Worm (Caenorhabditis elegans) whole organism, L4 larva: Measurements from ENCODE around the gene C46A5.6.

Experiments
- F26F4.8 ChIP-seq: fragments of 200-800 bp; sonication (Bioruptor generic); conservative IDR thresholded peaks from 2 replicates; pipeline ENCODE4 v1.3.6; 2022; ENCODE audit warnings: missing genetic modification characterization, missing compliant biosample characterization
- F49E8.2 ChIP-seq: sonication (generic microtip); optimal IDR thresholded peaks from 2 replicates; lab custom pipeline; 2016; ENCODE audit warnings: missing compliant biosample characterization, mild to moderate bottlenecking, missing genetic modification characterization, borderline replicate concordance
- Y48G9A.11 ChIP-seq: fragments of 200-800 bp; sonication (Bioruptor generic); IDR thresholded peaks from 2 replicates; pipeline ENCODE4 v1.3.6; 2022; ENCODE audit warnings: missing genetic modification reagents, missing genetic modification characterization, missing compliant biosample characterization
- ZK337.2 ChIP-seq: fragments of 200-800 bp; sonication (Bioruptor generic); IDR thresholded peaks from 2 replicates; pipeline ENCODE4 v1.3.6; 2022; ENCODE audit warnings: missing genetic modification reagents, missing genetic modification characterization, missing compliant biosample characterization
- aha-1 ChIP-seq: fragments of 150-350 bp; peaks from one replicate; lab custom pipeline; 2014; ENCODE audit warnings: missing biosample characterization, missing genetic modification characterization
- ama-1 ChIP-seq: fragments of 150-350 bp; optimal IDR thresholded peaks from 2 replicates; lab custom pipeline; 2014; ENCODE audit warnings: inconsistent platforms, mixed read lengths
- arid-1 ChIP-seq: fragments of 200-800 bp; sonication (Bioruptor generic); conservative IDR thresholded peaks from 2 replicates; pipeline ENCODE4 v1.3.6; 2022; ENCODE audit warnings: missing genetic modification reagents, missing genetic modification characterization, missing compliant biosample characterization
- attf-4 ChIP-seq: sonication (generic microtip); optimal IDR thresholded peaks from 3 replicates; lab custom pipeline; 2017; ENCODE audit warnings: missing biosample characterization, missing genetic modification characterization
- ceh-44 ChIP-seq: fragments of 200-800 bp; sonication (Bioruptor generic); IDR thresholded peaks from 2 replicates; pipeline ENCODE4 v1.3.6; 2022; ENCODE audit warnings: missing genetic modification reagents, missing genetic modification characterization, missing compliant biosample characterization
- ceh-82 ChIP-seq: sonication (generic microtip); optimal IDR thresholded peaks from 2 replicates; lab custom pipeline; 2017; ENCODE audit warnings: missing biosample characterization, missing genetic modification characterization
- ces-1 ChIP-seq: fragments of 150-350 bp; sonication (generic microtip); optimal IDR thresholded peaks from 4 replicates; lab custom pipeline; 2014; ENCODE audit warnings: missing biosample characterization, missing genetic modification reagents, missing genetic modification characterization
- ctbp-1 ChIP-seq: fragments of 200-800 bp; sonication (Bioruptor generic); IDR thresholded peaks from 2 replicates; pipeline ENCODE4 v1.3.6; 2022; ENCODE audit warnings: missing genetic modification reagents, missing genetic modification characterization, missing compliant biosample characterization
- daf-12 ChIP-seq: fragments of 150-350 bp; optimal IDR thresholded peaks from 2 replicates; lab custom pipeline; 2014; ENCODE audit warnings: missing biosample characterization, missing genetic modification reagents, missing genetic modification characterization
- dmd-9 ChIP-seq: fragments of 200-800 bp; sonication (Bioruptor generic); IDR thresholded peaks from 2 replicates; pipeline ENCODE4 v1.3.6; 2022; ENCODE audit warnings: missing genetic modification reagents, missing genetic modification characterization, missing compliant biosample characterization
- duxl-1 ChIP-seq: sonication (generic microtip); optimal IDR thresholded peaks from 2 replicates; lab custom pipeline; 2016; ENCODE audit warnings: mild to moderate bottlenecking, missing genetic modification characterization, moderate library complexity, missing compliant biosample characterization; ENCODE audit not compliant: poor library complexity
- dve-1 ChIP-seq: sonication (generic microtip); optimal IDR thresholded peaks from 2 replicates; lab custom pipeline; 2017; ENCODE audit warnings: antibody characterized with exemption, mild to moderate bottlenecking, missing genetic modification characterization, missing compliant biosample characterization; ENCODE audit not compliant: insufficient read depth
- fkh-10 ChIP-seq: fragments of 150-350 bp; optimal IDR thresholded peaks from 2 replicates; lab custom pipeline; 2014; ENCODE audit warnings: missing biosample characterization, missing genetic modification reagents, missing genetic modification characterization
- hlh-30 ChIP-seq: sonication (generic microtip); optimal IDR thresholded peaks from 2 replicates; lab custom pipeline; 2017; ENCODE audit warnings: antibody characterized with exemption, mild to moderate bottlenecking, missing genetic modification characterization, missing compliant biosample characterization; ENCODE audit not compliant: insufficient read depth
- lin-38 ChIP-seq: fragments of 200-800 bp; sonication (Bioruptor generic); IDR thresholded peaks from 2 replicates; pipeline ENCODE4 v1.3.6; 2022; ENCODE audit warnings: missing genetic modification reagents, missing genetic modification characterization, missing compliant biosample characterization
- lin-39 ChIP-seq: fragments of 150-350 bp; optimal IDR thresholded peaks from 2 replicates; lab custom pipeline; 2014; ENCODE audit warnings: missing biosample characterization, missing genetic modification reagents, missing genetic modification characterization
- madf-9 ChIP-seq: fragments of 200-800 bp; sonication (Bioruptor generic); conservative IDR thresholded peaks from 2 replicates; pipeline ENCODE4 v1.3.6; 2022; ENCODE audit warnings: missing genetic modification reagents, missing genetic modification characterization, missing compliant biosample characterization
- mep-1 ChIP-seq: fragments of 150-350 bp; sonication (generic microtip); optimal IDR thresholded peaks from 3 replicates; lab custom pipeline; 2014; ENCODE audit warnings: missing biosample characterization, missing genetic modification characterization
- mxl-3 ChIP-seq: fragments of 200-800 bp; sonication (Bioruptor generic); optimal IDR thresholded peaks from 2 replicates; lab custom pipeline; 2018; ENCODE audit warnings: mild to moderate bottlenecking, missing genetic modification characterization, missing compliant biosample characterization
- nhr-10 ChIP-seq: fragments of 150-350 bp; optimal IDR thresholded peaks from 2 replicates; lab custom pipeline; 2014; ENCODE audit warnings: missing biosample characterization, missing genetic modification characterization
- nhr-102 ChIP-seq: sonication (generic microtip); optimal IDR thresholded peaks from 2 replicates; lab custom pipeline; 2016; ENCODE audit warnings: mild to moderate bottlenecking, missing genetic modification characterization, moderate library complexity, missing compliant biosample characterization
- nhr-11 ChIP-seq: fragments of 150-350 bp; optimal IDR thresholded peaks from 2 replicates; lab custom pipeline; 2014; ENCODE audit warnings: missing biosample characterization, missing genetic modification characterization
- nhr-42 ChIP-seq: fragments of 200-800 bp; sonication (Bioruptor generic); IDR thresholded peaks from 2 replicates; pipeline ENCODE4 v1.3.6; 2022; ENCODE audit warnings: missing genetic modification characterization, missing compliant biosample characterization
- nhr-6 ChIP-seq: fragments of 150-350 bp; optimal IDR thresholded peaks from 2 replicates; lab custom pipeline; 2014; ENCODE audit warnings: missing biosample characterization, missing genetic modification characterization
- pqm-1 ChIP-seq: sonication (generic microtip); optimal IDR thresholded peaks from 2 replicates; lab custom pipeline; 2017; ENCODE audit warnings: missing biosample characterization, missing genetic modification characterization
- rbr-2 ChIP-seq: sonication (generic microtip); optimal IDR thresholded peaks from 2 replicates; lab custom pipeline; 2016; ENCODE audit warnings: missing genotype, missing genetic modification characterization, missing compliant biosample characterization
- set-16 ChIP-seq: fragments of 200-800 bp; sonication (Bioruptor generic); IDR thresholded peaks from 2 replicates; pipeline ENCODE4 v1.3.6; 2022; ENCODE audit warnings: missing genetic modification reagents, missing genetic modification characterization, missing compliant biosample characterization
- snpc-1.2 ChIP-seq: fragments of 200-800 bp; sonication (Bioruptor generic); IDR thresholded peaks from 2 replicates; pipeline ENCODE4 v1.3.6; 2022; ENCODE audit warnings: missing genetic modification reagents, missing genetic modification characterization, missing compliant biosample characterization
- tag-97 ChIP-seq: fragments of 200-800 bp; sonication (Bioruptor generic); IDR thresholded peaks from 2 replicates; pipeline ENCODE4 v1.3.6; 2022; ENCODE audit warnings: missing genetic modification characterization, missing compliant biosample characterization
- unc-62 ChIP-seq, 3 experiments: fragments of 150-350 bp in 1 of 3; sonication (generic microtip); optimal IDR thresholded peaks in 2 of 3; peaks in 1 of 3; 1 replicate in 1 of 3; 2 replicates in 2 of 3; lab custom pipeline; 2014 to 2017; ENCODE audit warnings: missing biosample characterization in 3 of 3, missing genetic modification characterization in 3 of 3, missing genetic modification reagents in 3 of 3, missing genotype in 1 of 3
- zfp-3 ChIP-seq: fragments of 200-800 bp; sonication (Bioruptor generic); conservative IDR thresholded peaks from 2 replicates; pipeline ENCODE4 v1.3.6; 2022; ENCODE audit warnings: missing genetic modification reagents, missing genetic modification characterization, missing compliant biosample characterization
- zip-2 ChIP-seq: fragments of 150-350 bp; optimal IDR thresholded peaks from 2 replicates; lab custom pipeline; 2014; ENCODE audit warnings: missing biosample characterization, missing genetic modification characterization

C46A5.6 gene

DNA sequence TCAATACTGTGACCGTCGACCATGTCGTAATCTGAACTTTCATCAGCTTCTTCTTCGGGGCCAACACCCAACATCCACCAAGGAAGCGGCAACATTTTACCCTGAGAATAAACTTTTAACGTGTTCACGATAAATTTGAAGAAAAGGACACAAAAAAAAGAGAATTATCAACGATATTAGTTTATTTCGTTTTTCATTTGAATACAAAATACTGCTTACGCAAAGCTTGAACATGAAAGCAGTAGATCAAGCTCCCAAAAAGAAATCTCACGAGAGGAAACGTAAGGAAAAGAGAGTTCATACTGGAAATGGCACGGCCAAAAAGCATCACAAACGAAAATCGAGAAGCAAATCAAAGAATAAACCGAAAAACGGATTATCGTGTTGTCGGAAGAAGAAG, at the start of gene C46A5.6, which contains the start of gene C46A5.1:
TSS of gene C46A5.6 (minus strand) at position 101 of the 400 bp plus-strand sequence.
TSS of gene C46A5.1 (plus strand) at position 184 of the 400 bp plus-strand sequence.
- TF ChIP-seq tag-97 (GFP tag; lab: Robert Waterston, UW) (no peak), zfp-3 (no peak), nhr-42 (GFP tag; lab: Robert Waterston, UW) (no peak)

DNA sequence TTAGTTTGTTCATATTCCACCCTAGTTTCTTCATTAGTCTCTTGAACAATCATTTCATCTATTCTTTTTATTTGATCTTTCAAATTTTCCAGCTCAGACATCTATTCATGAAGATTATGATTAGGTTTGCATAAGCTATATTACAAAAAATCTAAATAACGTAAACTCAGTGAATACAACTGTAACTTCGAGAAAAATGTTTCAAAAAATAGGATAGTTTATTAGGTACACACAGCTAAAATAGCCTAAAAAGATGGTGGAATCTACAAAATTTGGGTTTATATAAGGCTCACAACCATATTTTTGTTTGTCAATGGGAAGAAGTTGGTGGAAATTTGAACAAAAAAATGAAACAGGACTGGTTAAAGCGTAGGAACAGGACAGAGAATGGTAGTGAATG, 49.1 kb upstream of the C46A5.6 start, which contains the start of gene zgpa-1:
TSS of gene zgpa-1 (minus strand) at position 101 of the 400 bp plus-strand sequence.
- TF ChIP-seq Y48G9A.11 (GFP tag; lab: Robert Waterston, UW) (no peak), mxl-3 (no peak), ZK337.2 (GFP tag; lab: Robert Waterston, UW) (no peak), arid-1 (GFP tag; lab: Robert Waterston, UW) (no peak), pqm-1 (tag; lab: Kevin White, UChicago) (no peak), nhr-6 (no peak), fkh-10 (no peak), dve-1 (tag; lab: Kevin White, UChicago) (peak; percentile 2), aha-1 (tag; lab: Kevin White, UChicago) (peak; percentile 88)

DNA sequence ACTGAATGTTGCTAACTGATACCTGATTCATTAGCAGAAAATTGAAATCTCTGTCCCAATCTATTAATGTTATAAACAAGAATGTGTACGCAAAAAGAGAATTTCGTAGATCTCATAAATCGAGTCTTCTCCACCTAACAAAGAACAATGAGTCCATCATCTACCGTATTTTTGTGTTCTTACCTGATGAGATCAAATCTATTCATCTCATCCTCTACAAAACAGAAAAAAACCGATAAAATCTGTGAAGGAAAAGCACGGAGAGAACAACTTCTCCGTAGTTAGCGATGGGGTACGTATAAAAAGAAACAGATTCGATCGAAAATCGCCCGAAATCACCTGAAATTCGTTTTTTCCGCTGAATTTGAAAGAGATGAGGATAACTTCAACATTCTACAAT, 44.9 kb upstream of the C46A5.6 start, which contains the start of gene C33H5.1:
TSS of gene C33H5.1 (plus strand) at position 330 of the 400 bp plus-strand sequence.
- TF ChIP-seq aha-1 (tag; lab: Kevin White, UChicago) (peak; percentile 70), ceh-44 (no peak), dmd-9 (GFP tag; lab: Robert Waterston, UW) (no peak)
- TF ChIP-seq, all 104 proteins: peak for 1

DNA sequence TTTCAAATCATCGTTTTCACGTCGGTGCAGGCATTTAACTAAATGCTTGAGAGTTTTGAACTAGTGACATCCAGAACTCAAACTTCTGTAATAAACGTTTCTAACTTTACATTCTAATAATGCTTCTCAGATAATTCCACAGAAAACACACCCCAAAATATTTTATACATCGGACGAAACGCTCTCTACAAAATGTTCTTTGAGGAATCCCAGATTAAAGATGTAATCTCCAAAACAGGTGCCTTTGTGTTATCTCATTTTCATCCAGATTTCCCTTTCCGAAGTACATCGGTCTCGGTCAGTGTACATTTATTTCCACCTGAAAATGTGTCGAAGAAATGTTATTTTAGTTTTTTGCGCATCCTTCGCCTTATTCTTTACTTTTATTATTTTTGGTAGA, 41.1 kb upstream of the C46A5.6 start, which contains the start of gene C33H5.2:
TSS of gene C33H5.2 (plus strand) at position 301 of the 400 bp plus-strand sequence.
- TF ChIP-seq nhr-11 (tag; lab: Kevin White, UChicago), result no peak
- no peak for TF ChIP-seq rbr-2 (tag; lab: Kevin White, UChicago)
- TF ChIP-seq fkh-10, result no peak
- TF ChIP-seq arid-1 (GFP tag; lab: Robert Waterston, UW), result no peak
- no peak for TF ChIP-seq nhr-102 (tag; lab: Kevin White, UChicago)
- TF ChIP-seq set-16 (GFP tag; lab: Robert Waterston, UW), result no peak
- no peak for TF ChIP-seq nhr-10 (tag; lab: Kevin White, UChicago)
- no peak for TF ChIP-seq ceh-82 (tag; lab: Kevin White, UChicago)

DNA sequence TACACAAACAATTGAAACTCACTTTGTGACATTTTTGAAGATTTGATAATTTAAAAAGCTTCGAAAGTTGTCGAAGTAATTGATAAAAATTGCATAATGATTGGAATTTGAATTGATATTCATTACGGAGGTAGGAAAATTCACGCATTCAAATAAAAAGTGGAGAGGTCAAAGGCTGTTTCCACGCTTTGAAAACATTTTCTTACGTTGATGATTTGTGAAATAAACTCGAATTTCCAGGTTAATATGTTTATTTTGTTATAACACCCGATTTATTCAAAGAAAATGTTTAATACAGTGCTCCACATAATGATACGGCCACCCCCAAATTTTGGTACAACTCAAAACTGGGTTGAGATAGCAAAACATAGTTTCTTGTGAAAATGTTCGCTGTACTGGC, 39.6 kb upstream of the C46A5.6 start, which contains the start of gene C33H5.16:
TSS of gene C33H5.16 (minus strand) at position 101 of the 400 bp plus-strand sequence.
- no peak for TF ChIP-seq hlh-30
- TF ChIP-seq snpc-1.2, result no peak
- TF ChIP-seq lin-39, result no peak
- TF ChIP-seq lin-38 (GFP tag; lab: Robert Waterston, UW), result no peak
- no peak for TF ChIP-seq tag-97 (GFP tag; lab: Robert Waterston, UW)
- no peak for TF ChIP-seq mep-1 (tag; lab: Kevin White, UChicago)
- no peak for TF ChIP-seq madf-9 (GFP tag; lab: Robert Waterston, UW)
- no peak for TF ChIP-seq ces-1
- TF ChIP-seq duxl-1 (tag; lab: Kevin White, UChicago), result no peak
- no peak for TF ChIP-seq zip-2 (tag; lab: Kevin White, UChicago)
- TF ChIP-seq ctbp-1 (GFP tag; lab: Robert Waterston, UW), result no peak
- no peak for TF ChIP-seq ama-1 (lab: Kevin White, UChicago)
- TF ChIP-seq F26F4.8 (GFP tag; lab: Robert Waterston, UW), result no peak

DNA sequence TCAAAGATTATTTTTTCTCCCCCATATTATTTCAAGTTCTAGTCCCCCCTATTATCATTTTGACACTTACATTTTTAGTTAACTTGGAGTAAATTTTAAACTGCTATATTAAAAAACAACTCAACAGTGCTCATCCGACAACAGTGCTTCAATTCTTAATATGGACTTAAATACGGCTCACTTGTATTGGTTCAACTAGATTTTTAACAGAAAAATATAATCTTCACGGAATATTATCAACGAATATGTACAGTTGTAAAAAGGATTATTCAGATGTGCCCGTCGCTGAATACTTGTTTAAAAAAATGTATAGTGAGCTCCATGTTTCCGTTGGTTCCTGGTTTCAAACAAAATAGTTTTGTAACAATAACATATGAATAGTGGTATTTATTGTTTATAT, 36.7 kb upstream of the C46A5.6 start:
- TF ChIP-seq attf-4 (tag; lab: Kevin White, UChicago) (no peak), mep-1 (tag; lab: Kevin White, UChicago) (no peak), F49E8.2 (tag; lab: Kevin White, UChicago) (peak; percentile 21), daf-12 (tag; lab: Kevin White, UChicago) (no peak), unc-62 (GFP tag; optimal IDR thresholded peaks at IDR 0.05 in 1 of 2; lab: Kevin White, UChicago) (no peak), unc-62 (tag; optimal IDR thresholded peaks at IDR 0.05; lab: Kevin White, UChicago) (no peak), snpc-1.2 (peak; percentile 61)
